Worm (Caenorhabditis elegans) whole organism, L4 larva: ENCODE results near the gene mig-32.
"Not testable (repeated sequence)": the region's sequence is repeated elsewhere in the genome, so short reads cannot be mapped to it uniquely, and the experiment has no call there.

Source experiments
- D1046.2 ChIP-seq: fragments of 200-800 bp; sonication (Bioruptor generic); IDR thresholded peaks from 2 replicates; pipeline ENCODE4 v1.3.6; 2022; ENCODE audit warnings: missing genetic modification characterization, missing compliant biosample characterization
- F26F4.8 ChIP-seq: fragments of 200-800 bp; sonication (Bioruptor generic); conservative IDR thresholded peaks from 2 replicates; pipeline ENCODE4 v1.3.6; 2022; ENCODE audit warnings: missing genetic modification characterization, missing compliant biosample characterization
- Y75B8A.6 ChIP-seq: fragments of 200-800 bp; sonication (Bioruptor generic); IDR thresholded peaks from 2 replicates; pipeline ENCODE4 v1.3.6; 2022; ENCODE audit warnings: missing genetic modification reagents, missing genetic modification characterization, missing compliant biosample characterization
- ZK337.2 ChIP-seq: fragments of 200-800 bp; sonication (Bioruptor generic); IDR thresholded peaks from 2 replicates; pipeline ENCODE4 v1.3.6; 2022; ENCODE audit warnings: missing genetic modification reagents, missing genetic modification characterization, missing compliant biosample characterization
- attf-4 ChIP-seq: sonication (generic microtip); optimal IDR thresholded peaks from 3 replicates; lab custom pipeline; 2017; ENCODE audit warnings: missing biosample characterization, missing genetic modification characterization
- ceh-20 ChIP-seq: fragments of 200-800 bp; sonication (Bioruptor generic); IDR thresholded peaks from 2 replicates; pipeline ENCODE4 v1.3.6; 2022; ENCODE audit warnings: missing genetic modification reagents, missing genetic modification characterization, missing compliant biosample characterization
- ces-1 ChIP-seq: fragments of 150-350 bp; sonication (generic microtip); optimal IDR thresholded peaks from 4 replicates; lab custom pipeline; 2014; ENCODE audit warnings: missing biosample characterization, missing genetic modification reagents, missing genetic modification characterization
- daf-8 ChIP-seq: fragments of 200-800 bp; sonication (Bioruptor generic); IDR thresholded peaks from 2 replicates; pipeline ENCODE4 v1.3.6; 2022; ENCODE audit warnings: missing genetic modification characterization, missing compliant biosample characterization
- dmd-6 ChIP-seq: fragments of 200-800 bp; sonication (Bioruptor generic); IDR thresholded peaks from 2 replicates; pipeline ENCODE4 v1.3.6; 2022; ENCODE audit warnings: missing genetic modification reagents, missing genetic modification characterization, missing compliant biosample characterization
- egl-27 ChIP-seq: sonication (generic microtip); optimal IDR thresholded peaks from 3 replicates; lab custom pipeline; 2017; ENCODE audit warnings: missing biosample characterization, missing genetic modification reagents, missing genetic modification characterization
- egl-43 ChIP-seq: fragments of 200-800 bp; sonication (Bioruptor generic); IDR thresholded peaks from 2 replicates; pipeline ENCODE4 v1.3.6; 2022; ENCODE audit warnings: missing genetic modification reagents, missing genetic modification characterization, missing compliant biosample characterization
- fkh-10 ChIP-seq: fragments of 150-350 bp; optimal IDR thresholded peaks from 2 replicates; lab custom pipeline; 2014; ENCODE audit warnings: missing biosample characterization, missing genetic modification reagents, missing genetic modification characterization
- fos-1 ChIP-seq: fragments of 150-350 bp; optimal IDR thresholded peaks from 2 replicates; lab custom pipeline; 2014; ENCODE audit warnings: missing biosample characterization, missing genetic modification characterization
- hif-1 ChIP-seq, 2 experiments: sonication (generic microtip); optimal IDR thresholded peaks; 2 replicates each; lab custom pipeline; 2016 to 2017; ENCODE audit warnings: missing compliant biosample characterization in 2 of 2, missing genetic modification characterization in 2 of 2, missing genetic modification reagents in 2 of 2, missing genotype in 2 of 2, mild to moderate bottlenecking in 1 of 2
- hlh-30 ChIP-seq: sonication (generic microtip); optimal IDR thresholded peaks from 2 replicates; lab custom pipeline; 2017; ENCODE audit warnings: antibody characterized with exemption, mild to moderate bottlenecking, missing genetic modification characterization, missing compliant biosample characterization; ENCODE audit not compliant: insufficient read depth
- hmg-1.1 ChIP-seq: fragments of 200-800 bp; sonication (Bioruptor generic); IDR thresholded peaks from 2 replicates; pipeline ENCODE4 v1.3.6; 2022; ENCODE audit warnings: missing genetic modification reagents, missing genetic modification characterization, missing compliant biosample characterization
- jun-1 ChIP-seq: fragments of 150-350 bp; optimal IDR thresholded peaks from 2 replicates; lab custom pipeline; 2014; ENCODE audit warnings: missing biosample characterization, missing genetic modification reagents, missing genetic modification characterization
- lin-15B ChIP-seq: fragments of 150-350 bp; sonication (generic microtip); optimal IDR thresholded peaks from 3 replicates; lab custom pipeline; 2014; ENCODE audit warnings: missing biosample characterization, missing genetic modification characterization
- lin-38 ChIP-seq: fragments of 200-800 bp; sonication (Bioruptor generic); IDR thresholded peaks from 2 replicates; pipeline ENCODE4 v1.3.6; 2022; ENCODE audit warnings: missing genetic modification reagents, missing genetic modification characterization, missing compliant biosample characterization
- lin-39 ChIP-seq: fragments of 150-350 bp; optimal IDR thresholded peaks from 2 replicates; lab custom pipeline; 2014; ENCODE audit warnings: missing biosample characterization, missing genetic modification reagents, missing genetic modification characterization
- lir-3 ChIP-seq: sonication (generic microtip); optimal IDR thresholded peaks from 2 replicates; lab custom pipeline; 2016; ENCODE audit warnings: mild to moderate bottlenecking, missing genetic modification characterization, missing compliant biosample characterization
- mes-2 ChIP-seq: sonication (generic microtip); optimal IDR thresholded peaks from 2 replicates; lab custom pipeline; 2016; ENCODE audit warnings: missing genotype, mild to moderate bottlenecking, missing genetic modification characterization, missing compliant biosample characterization; ENCODE audit not compliant: poor library complexity, severe bottlenecking
- nhr-102 ChIP-seq: sonication (generic microtip); optimal IDR thresholded peaks from 2 replicates; lab custom pipeline; 2016; ENCODE audit warnings: mild to moderate bottlenecking, missing genetic modification characterization, moderate library complexity, missing compliant biosample characterization
- nhr-11 ChIP-seq: fragments of 150-350 bp; optimal IDR thresholded peaks from 2 replicates; lab custom pipeline; 2014; ENCODE audit warnings: missing biosample characterization, missing genetic modification characterization
- nhr-111 ChIP-seq: fragments of 200-800 bp; sonication (Bioruptor generic); optimal IDR thresholded peaks from 2 replicates; lab custom pipeline; 2018; ENCODE audit warnings: mild to moderate bottlenecking, missing genetic modification characterization, missing compliant biosample characterization
- nhr-28 ChIP-seq: fragments of 150-350 bp; optimal IDR thresholded peaks from 2 replicates; lab custom pipeline; 2014; ENCODE audit warnings: missing biosample characterization, missing genetic modification characterization
- nhr-76 ChIP-seq: fragments of 150-350 bp; optimal IDR thresholded peaks from 2 replicates; lab custom pipeline; 2014; ENCODE audit warnings: missing biosample characterization, missing genetic modification characterization
- pha-4 ChIP-seq, 2 experiments: fragments of 150-350 bp in 1 of 2; fragments of 200-800 bp in 1 of 2; sonication (Bioruptor generic) in 1 of 2; IDR thresholded peaks in 1 of 2; optimal IDR thresholded peaks in 1 of 2; 2 replicates each; pipeline versions ENCODE4 v1.3.6 to Lab custom; 2014 to 2022; ENCODE audit warnings: missing genetic modification characterization in 2 of 2, missing genetic modification reagents in 2 of 2, missing biosample characterization in 1 of 2, missing compliant biosample characterization in 1 of 2
- spr-3 ChIP-seq: fragments of 200-800 bp; sonication (Bioruptor generic); optimal IDR thresholded peaks from 2 replicates; lab custom pipeline; 2018; ENCODE audit warnings: mild to moderate bottlenecking, missing genetic modification characterization, missing compliant biosample characterization
- unc-62 ChIP-seq, 3 experiments: fragments of 150-350 bp in 1 of 3; sonication (generic microtip); optimal IDR thresholded peaks in 2 of 3; peaks in 1 of 3; 1 replicate in 1 of 3; 2 replicates in 2 of 3; lab custom pipeline; 2014 to 2017; ENCODE audit warnings: missing biosample characterization in 3 of 3, missing genetic modification characterization in 3 of 3, missing genetic modification reagents in 3 of 3, missing genotype in 1 of 3

mig-32 gene

DNA sequence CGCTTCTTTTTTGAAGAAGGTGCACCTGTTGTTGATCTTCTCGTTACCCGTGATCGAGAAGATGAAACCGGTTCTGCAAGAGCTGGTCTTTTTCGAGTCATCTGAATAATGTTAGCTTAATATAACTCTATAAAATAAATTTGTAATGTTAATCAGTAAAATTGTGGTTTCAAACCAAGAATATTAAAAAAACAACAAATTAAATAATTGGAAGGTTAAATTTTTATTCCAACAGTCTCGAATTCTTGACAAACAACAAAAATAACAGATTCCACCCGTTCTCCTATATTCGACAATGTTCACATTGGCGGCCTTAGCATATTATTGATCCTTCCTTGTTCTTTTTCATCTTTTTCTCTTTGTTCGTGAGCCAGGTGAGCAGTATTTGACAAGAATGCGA, at the start of gene mig-32:
Gene mig-32 (minus strand): TSS at position 101 of the 400 bp plus-strand sequence.
- no peak for TF ChIP-seq hmg-1.1 (GFP tag; lab: Robert Waterston, UW)
- TF ChIP-seq dmd-6 (GFP tag; lab: Robert Waterston, UW), result no peak
- TF ChIP-seq lin-39 (tag; lab: Kevin White, UChicago), result no peak
- no peak for TF ChIP-seq hif-1 (tag; optimal IDR thresholded peaks at IDR 0.05; lab: Kevin White, UChicago)
- TF ChIP-seq lin-38 (GFP tag; lab: Robert Waterston, UW), result no peak
- no peak for TF ChIP-seq nhr-76 (tag; lab: Kevin White, UChicago)
- TF ChIP-seq D1046.2 (GFP tag; lab: Robert Waterston, UW), result no peak
- no peak for TF ChIP-seq F26F4.8 (GFP tag; lab: Robert Waterston, UW)
- TF ChIP-seq spr-3 (GFP tag; lab: Kevin White, UChicago), result no peak
- TF ChIP-seq unc-62 (GFP tag; optimal IDR thresholded peaks at IDR 0.05 in 1 of 2; lab: Kevin White, UChicago), result no peak
- no peak for TF ChIP-seq unc-62 (tag; optimal IDR thresholded peaks at IDR 0.05; lab: Kevin White, UChicago)
- TF ChIP-seq nhr-11 (tag; lab: Kevin White, UChicago), result no peak
- TF ChIP-seq lir-3 (tag; lab: Kevin White, UChicago), result no peak

DNA sequence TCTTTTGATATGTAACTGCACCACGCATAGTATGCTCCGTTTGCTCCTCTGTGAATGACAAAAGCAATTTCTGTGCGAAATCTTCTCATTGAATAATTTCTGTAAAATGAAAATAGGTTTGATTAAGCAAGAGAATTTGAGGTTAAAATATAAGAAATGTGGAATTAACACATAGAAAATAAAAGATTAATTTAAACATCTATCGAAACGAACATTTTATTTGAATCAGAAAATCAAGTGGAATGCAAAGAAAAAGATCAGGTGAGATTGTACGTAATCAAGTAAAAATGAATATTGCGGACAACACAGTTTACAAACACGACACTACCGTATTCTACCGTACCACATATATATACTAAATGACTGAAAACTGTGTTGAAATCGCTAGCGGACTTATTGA, 48.9 kb upstream of the mig-32 start, which contains the start of gene B0001.8:
Gene B0001.8 (minus strand): TSS at position 101 of the 400 bp plus-strand sequence.
- TF ChIP-seq unc-62 (GFP tag; optimal IDR thresholded peaks at IDR 0.05 in 1 of 2; lab: Kevin White, UChicago) (peak in 1 of 2 experiments; percentile 50), unc-62 (tag; optimal IDR thresholded peaks at IDR 0.05; lab: Kevin White, UChicago) (no peak), lir-3 (tag; lab: Kevin White, UChicago) (no peak)
- TF ChIP-seq, all 104 proteins: peak for 1

DNA sequence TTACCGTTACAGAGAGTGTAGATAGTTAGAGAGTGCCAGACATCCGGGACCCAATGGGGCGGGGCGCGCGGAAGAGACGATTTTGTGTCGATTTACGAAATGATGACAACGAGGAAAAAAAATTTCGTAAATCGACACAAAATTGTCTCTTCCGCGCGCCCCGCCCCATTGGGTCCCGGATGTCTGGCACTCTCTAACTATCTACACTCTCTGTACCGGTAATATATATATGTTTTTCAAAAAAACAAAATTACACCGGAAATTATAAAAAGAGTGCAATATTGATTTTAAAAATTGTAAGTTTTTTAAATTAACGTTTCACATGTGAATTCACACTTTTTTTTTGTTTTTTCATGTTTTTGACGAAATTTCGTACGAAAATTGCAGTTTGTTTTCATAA, 46.1 kb upstream of the mig-32 start, which contains the start of gene B0001.4:
Gene B0001.4 (minus strand): TSS at position 101 of the 400 bp plus-strand sequence.
- TF ChIP-seq ZK337.2 (GFP tag; lab: Robert Waterston, UW); nhr-102 (tag; lab: Kevin White, UChicago); nhr-111: not testable (repeated sequence)
- TF ChIP-seq, all 104 proteins: peak for 0; not testable (repeated sequence) for 104

DNA sequence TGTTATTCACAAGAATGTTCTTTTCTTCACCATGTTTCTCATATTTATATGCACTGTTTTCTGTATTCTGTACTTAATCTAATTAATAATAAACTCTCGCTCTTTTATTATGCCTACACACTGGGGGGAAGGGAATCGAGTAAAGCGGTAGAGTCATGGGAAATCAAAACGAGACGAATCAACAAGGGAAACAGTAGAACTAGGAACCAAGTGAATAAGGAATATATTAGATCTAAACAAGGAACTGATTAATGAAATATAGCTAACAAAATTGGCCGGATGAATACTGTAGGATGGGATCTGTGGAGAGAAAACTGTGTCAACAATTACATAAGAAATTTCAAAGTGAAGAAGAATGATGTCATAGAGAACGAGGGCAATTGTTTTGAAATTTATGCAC, 43.0 kb upstream of the mig-32 start:
- no peak for TF ChIP-seq egl-27 (tag; lab: Kevin White, UChicago)
- TF ChIP-seq jun-1 (tag; lab: Kevin White, UChicago), result no peak
- TF ChIP-seq hlh-30, result no peak
- no peak for TF ChIP-seq nhr-28 (tag; lab: Kevin White, UChicago)
- no peak for TF ChIP-seq pha-4 (GFP tag; IDR thresholded peaks at IDR 0.05; lab: Robert Waterston, UW)
- TF ChIP-seq pha-4 (tag; optimal IDR thresholded peaks at IDR 0.05; lab: Kevin White, UChicago), result no peak
- TF ChIP-seq lin-15B (tag; lab: Kevin White, UChicago), result no peak
- no peak for TF ChIP-seq Y75B8A.6
- no peak for TF ChIP-seq egl-43
- no peak for TF ChIP-seq daf-8
- TF ChIP-seq ZK337.2 (GFP tag; lab: Robert Waterston, UW), result no peak

DNA sequence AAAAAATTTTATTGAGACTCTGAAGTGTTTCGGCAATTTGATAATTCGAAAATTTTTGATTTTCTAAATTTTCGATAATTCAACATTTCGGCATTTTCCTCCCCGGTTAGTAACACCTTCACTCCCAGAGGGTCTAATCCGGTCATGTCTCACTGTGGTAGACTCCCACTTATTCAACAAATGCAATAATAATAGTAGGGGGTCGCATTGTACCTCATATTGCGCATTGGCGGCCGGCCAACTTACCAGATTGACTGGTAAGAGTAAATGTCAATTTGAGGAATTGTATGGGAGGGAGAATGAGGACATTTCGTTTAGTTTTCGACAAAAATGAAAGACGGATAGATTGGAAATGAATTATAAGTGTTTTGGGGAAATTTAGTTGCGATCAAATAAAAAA, 41.8 kb upstream of the mig-32 start:
- TF ChIP-seq mes-2 (tag; lab: Kevin White, UChicago), result peak; percentile 1
- no peak for TF ChIP-seq ces-1 (GFP tag; lab: Kevin White, UChicago)
- TF ChIP-seq, all 104 proteins: peak for 1

DNA sequence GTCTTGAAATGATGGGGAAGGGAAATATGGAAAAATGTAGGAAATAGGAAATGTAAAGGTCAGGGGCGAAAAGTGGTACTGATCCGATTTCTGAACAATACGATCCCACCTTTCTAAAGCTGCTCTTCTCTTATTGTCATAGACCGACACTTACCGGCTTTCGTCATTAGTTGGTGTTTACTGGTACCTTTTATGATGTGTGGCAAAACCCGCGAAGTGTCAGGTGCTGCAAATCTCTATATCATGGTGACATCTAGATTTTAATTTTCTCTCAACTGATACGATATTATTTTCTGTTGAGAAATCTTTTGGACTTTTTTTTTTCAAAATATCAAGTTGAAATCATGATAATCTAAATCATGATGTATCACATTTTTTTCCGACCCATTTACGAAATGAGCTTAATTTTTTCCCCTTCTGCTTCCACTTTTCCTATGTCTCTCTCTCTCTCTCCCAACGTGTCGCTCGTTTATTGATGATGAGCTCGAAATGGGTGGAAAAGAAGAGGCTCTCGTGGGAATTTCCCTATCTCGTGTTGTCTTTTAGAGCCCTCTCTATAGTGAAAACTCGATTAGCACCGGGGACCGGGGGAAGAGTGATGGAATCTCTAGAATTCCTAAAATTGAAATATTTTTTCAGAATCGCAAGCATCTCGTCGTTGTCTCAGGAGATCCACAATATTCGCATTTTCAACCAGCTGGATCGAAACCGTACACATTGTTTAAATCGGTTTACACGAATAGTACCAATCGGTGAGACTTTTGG, 39.5 kb upstream of the mig-32 start:
- TF ChIP-seq fos-1 (tag; lab: Kevin White, UChicago) (no peak), ceh-20 (GFP tag; lab: Robert Waterston, UW) (0 out of 2 replicates have a peak, but pooled peaks have one; percentile 16), hlh-30 (peak; percentile 17), fkh-10 (GFP tag; lab: Kevin White, UChicago) (no peak), unc-62 (GFP tag; optimal IDR thresholded peaks at IDR 0.05 in 1 of 2; lab: Kevin White, UChicago) (peak in 1 of 2 experiments; percentile 60), unc-62 (tag; optimal IDR thresholded peaks at IDR 0.05; lab: Kevin White, UChicago) (no peak), attf-4 (tag; lab: Kevin White, UChicago) (no peak)
